Fruit fly (Drosophila melanogaster) whole organism, embryonic: ENCODE measurements around the gene Rbp4.

ENCODE experiments used
- CG14710 ChIP-seq: fragments of 200-800 bp; sonication (Bioruptor generic); optimal IDR thresholded peaks from 3 replicates; lab custom pipeline; 2019; ENCODE audit warnings: missing biosample characterization, mild to moderate bottlenecking, missing genetic modification characterization, moderate library complexity
- CG14860 ChIP-seq: fragments of 200-800 bp; sonication (Bioruptor generic); IDR thresholded peaks from 3 replicates; pipeline ENCODE4 v1.3.6; 2022; ENCODE audit warnings: missing biosample characterization, missing genetic modification characterization; ENCODE audit not compliant: partially characterized antibody
- CG15479 ChIP-seq: fragments of 200-800 bp; sonication (Bioruptor generic); optimal IDR thresholded peaks from 3 replicates; lab custom pipeline; 2019; ENCODE audit warnings: missing biosample characterization, mild to moderate bottlenecking, missing genetic modification characterization, moderate library complexity
- CG17328 ChIP-seq: fragments of 200-800 bp; sonication (Bioruptor generic); IDR thresholded peaks from 2 replicates; pipeline ENCODE4 v1.3.6; 2022; ENCODE audit warnings: missing biosample characterization, missing genetic modification characterization
- CG17361 ChIP-seq: fragments of 200-800 bp; sonication (Bioruptor generic); IDR thresholded peaks from 3 replicates; pipeline ENCODE4 v1.3.6; 2022; ENCODE audit warnings: missing biosample characterization, missing genetic modification characterization
- CG17802 ChIP-seq: fragments of 200-800 bp; sonication (Bioruptor generic); optimal IDR thresholded peaks from 2 replicates; lab custom pipeline; 2018; ENCODE audit warnings: missing biosample characterization, mild to moderate bottlenecking, missing genetic modification characterization, moderate library complexity
- CG18011 ChIP-seq: fragments of 200-800 bp; sonication (Bioruptor generic); optimal IDR thresholded peaks from 2 replicates; lab custom pipeline; 2017; ENCODE audit warnings: missing biosample characterization, missing genetic modification characterization, mild to moderate bottlenecking, moderate library complexity, missing genotype
- CG2120 ChIP-seq: fragments of 200-800 bp; sonication (Bioruptor generic); optimal IDR thresholded peaks from 3 replicates; lab custom pipeline; 2016; ENCODE audit warnings: missing biosample characterization, missing genetic modification characterization
- CG34422 ChIP-seq: fragments of 200-800 bp; sonication (Bioruptor generic); IDR thresholded peaks from 3 replicates; pipeline ENCODE4 v1.3.6; 2022; ENCODE audit warnings: missing biosample characterization, missing genetic modification characterization
- CG4617 ChIP-seq: fragments of 200-800 bp; sonication (Bioruptor generic); optimal IDR thresholded peaks from 3 replicates; lab custom pipeline; 2016; ENCODE audit warnings: missing biosample characterization, missing genetic modification characterization, borderline replicate concordance
- CG6689 ChIP-seq: fragments of 200-800 bp; sonication (Bioruptor generic); IDR thresholded peaks from 2 replicates; pipeline ENCODE4 v1.3.6; 2022; ENCODE audit warnings: missing biosample characterization, missing genetic modification characterization
- CG9932 ChIP-seq: fragments of 200-800 bp; sonication (Bioruptor generic); IDR thresholded peaks from 2 replicates; pipeline ENCODE4 v1.3.6; 2022; ENCODE audit warnings: missing biosample characterization, missing genetic modification characterization
- Camta ChIP-seq: fragments of 200-800 bp; sonication (Bioruptor generic); optimal IDR thresholded peaks from 2 replicates; lab custom pipeline; 2016; ENCODE audit warnings: missing biosample characterization, missing genetic modification characterization
- Doc3 ChIP-seq: fragments of 200-800 bp; sonication (Bioruptor generic); IDR thresholded peaks from 3 replicates; pipeline ENCODE4 v1.3.6; 2022; ENCODE audit warnings: missing biosample characterization, missing genetic modification characterization; ENCODE audit not compliant: partially characterized antibody
- Eip74EF ChIP-seq, 2 experiments: fragments of 200-800 bp in 1 of 2; fragments of >200 bp in 1 of 2; sonication (Bioruptor generic) in 1 of 2; optimal IDR thresholded peaks; 2 replicates each; lab custom pipeline; 2017 to 2019; ENCODE audit warnings: missing biosample characterization in 2 of 2, missing genetic modification characterization in 2 of 2, mild to moderate bottlenecking in 1 of 2, moderate library complexity in 1 of 2
- Ets97D ChIP-seq: fragments of 200-800 bp; sonication (Bioruptor generic); optimal IDR thresholded peaks from 3 replicates; lab custom pipeline; 2016; ENCODE audit warnings: missing biosample characterization, missing genetic modification characterization
- Fer1 ChIP-seq: fragments of 200-800 bp; sonication (Bioruptor generic); optimal IDR thresholded peaks from 2 replicates; lab custom pipeline; 2017; ENCODE audit warnings: missing biosample characterization, mild to moderate bottlenecking, missing genetic modification characterization
- MBD-R2 ChIP-seq: fragments of 200-800 bp; sonication (Bioruptor generic); IDR thresholded peaks from 2 replicates; pipeline ENCODE4 v1.3.6; 2022; ENCODE audit warnings: missing biosample characterization, missing genetic modification characterization
- MESR4 ChIP-seq: fragments of 200-800 bp; sonication (Bioruptor generic); optimal IDR thresholded peaks from 2 replicates; lab custom pipeline; 2018; ENCODE audit warnings: missing biosample characterization, mild to moderate bottlenecking, missing genetic modification characterization, moderate library complexity
- Med ChIP-seq: fragments of 200-800 bp; sonication (Bioruptor generic); peaks from one replicate; lab custom pipeline; 2016; ENCODE audit warnings: missing biosample characterization, missing genetic modification characterization, mild to moderate bottlenecking, inconsistent platforms, moderate library complexity
- Rfx ChIP-seq: fragments of 200-800 bp; sonication (Bioruptor generic); IDR thresholded peaks from 2 replicates; pipeline ENCODE4 v1.3.6; 2022; ENCODE audit warnings: missing biosample characterization, missing genetic modification characterization
- Sin3A ChIP-seq: fragments of >200 bp; optimal IDR thresholded peaks from 2 replicates; lab custom pipeline; 2018
- Trl ChIP-seq, 3 experiments: fragments of >200 bp in 2 of 3; fragments of 200-800 bp in 1 of 3; sonication (Bioruptor generic) in 1 of 3; optimal IDR thresholded peaks; 2 replicates in 1 of 3; 3 replicates in 2 of 3; lab custom pipeline; 2016 to 2017; ENCODE audit warnings: missing biosample characterization in 1 of 3, missing genetic modification characterization in 1 of 3
- al ChIP-seq: fragments of 200-800 bp; sonication (Bioruptor generic); IDR thresholded peaks from 2 replicates; pipeline ENCODE4 v1.3.6; 2022; ENCODE audit warnings: missing biosample characterization, missing genetic modification characterization
- bigmax ChIP-seq: fragments of 200-800 bp; sonication (Bioruptor generic); optimal IDR thresholded peaks from 2 replicates; lab custom pipeline; 2018; ENCODE audit warnings: missing biosample characterization, mild to moderate bottlenecking, missing genetic modification characterization
- bsh ChIP-seq, 2 experiments: fragments of 200-800 bp; sonication (Bioruptor generic); optimal IDR thresholded peaks; 2 replicates each; lab custom pipeline; 2017 to 2018; ENCODE audit warnings: mild to moderate bottlenecking in 2 of 2, missing biosample characterization in 2 of 2, missing genetic modification characterization in 2 of 2, moderate library complexity in 1 of 2
- cad ChIP-seq: fragments of >200 bp; optimal IDR thresholded peaks from 2 replicates; lab custom pipeline; 2017; ENCODE audit warnings: missing biosample characterization, missing genetic modification characterization
- cg ChIP-seq: fragments of 200-800 bp; sonication (Bioruptor generic); optimal IDR thresholded peaks from 3 replicates; lab custom pipeline; 2019; ENCODE audit warnings: missing biosample characterization, mild to moderate bottlenecking, missing genetic modification characterization, moderate library complexity
- crol ChIP-seq: fragments of 200-800 bp; sonication (Bioruptor generic); IDR thresholded peaks from 2 replicates; pipeline ENCODE4 v1.3.6; 2022; ENCODE audit warnings: missing biosample characterization, missing genetic modification characterization
- dati ChIP-seq: fragments of 200-800 bp; sonication (Bioruptor generic); IDR thresholded peaks from 2 replicates; pipeline ENCODE4 v1.3.6; 2022; ENCODE audit warnings: missing biosample characterization, missing genetic modification characterization
- dm ChIP-seq: fragments of 200-800 bp; sonication (Bioruptor generic); optimal IDR thresholded peaks from 3 replicates; lab custom pipeline; 2016; ENCODE audit warnings: missing biosample characterization, missing genetic modification characterization
- gcm ChIP-seq: fragments of 200-800 bp; sonication (Bioruptor generic); optimal IDR thresholded peaks from 2 replicates; lab custom pipeline; 2019; ENCODE audit warnings: missing biosample characterization, mild to moderate bottlenecking, missing genetic modification characterization, moderate library complexity
- insv ChIP-seq, 2 experiments: fragments of 200-800 bp; sonication (Bioruptor generic); optimal IDR thresholded peaks; 3 replicates each; lab custom pipeline; 2016 to 2018; ENCODE audit warnings: missing biosample characterization in 2 of 2, missing genetic modification characterization in 2 of 2
- nerfin-1 ChIP-seq: fragments of 200-800 bp; sonication (Bioruptor generic); optimal IDR thresholded peaks from 3 replicates; lab custom pipeline; 2019; ENCODE audit warnings: missing biosample characterization, mild to moderate bottlenecking, missing genetic modification characterization, moderate library complexity
- phol ChIP-seq: fragments of 200-800 bp; sonication (Bioruptor generic); optimal IDR thresholded peaks from 3 replicates; lab custom pipeline; 2018; ENCODE audit warnings: missing biosample characterization, mild to moderate bottlenecking, missing genetic modification characterization, moderate library complexity
- rib ChIP-seq: fragments of 200-800 bp; sonication (Bioruptor generic); IDR thresholded peaks from 2 replicates; pipeline ENCODE4 v1.3.6; 2022; ENCODE audit warnings: missing biosample characterization, missing genetic modification characterization
- row ChIP-seq: fragments of 200-800 bp; sonication (Bioruptor generic); IDR thresholded peaks from 3 replicates; pipeline ENCODE4 v1.3.6; 2022; ENCODE audit warnings: missing biosample characterization, missing genetic modification characterization
- slbo ChIP-seq: fragments of 200-800 bp; sonication (Bioruptor generic); IDR thresholded peaks from 2 replicates; pipeline ENCODE4 v1.3.6; 2022; ENCODE audit warnings: missing biosample characterization, missing genetic modification characterization
- slp2 ChIP-seq: fragments of 200-800 bp; sonication (Bioruptor generic); optimal IDR thresholded peaks from 2 replicates; lab custom pipeline; 2016; ENCODE audit warnings: missing biosample characterization, missing genetic modification characterization
- sqz ChIP-seq: fragments of 200-800 bp; sonication (Bioruptor generic); optimal IDR thresholded peaks from 3 replicates; lab custom pipeline; 2018; ENCODE audit warnings: missing biosample characterization, mild to moderate bottlenecking, missing genetic modification characterization
- sr ChIP-seq: fragments of 200-800 bp; sonication (Bioruptor generic); IDR thresholded peaks from 3 replicates; pipeline ENCODE4 v1.3.6; 2022; ENCODE audit warnings: missing biosample characterization, missing genetic modification characterization
- ssp ChIP-seq: fragments of 200-800 bp; sonication (Bioruptor generic); IDR thresholded peaks from 2 replicates; pipeline ENCODE4 v1.3.6; 2022; ENCODE audit warnings: missing biosample characterization, missing genetic modification characterization
- stwl ChIP-seq: fragments of 200-800 bp; sonication (Bioruptor generic); optimal IDR thresholded peaks from 3 replicates; lab custom pipeline; 2018; ENCODE audit warnings: missing biosample characterization, mild to moderate bottlenecking, missing genetic modification characterization, moderate library complexity
- zf30C ChIP-seq: fragments of 200-800 bp; sonication (Bioruptor generic); optimal IDR thresholded peaks from 3 replicates; lab custom pipeline; 2018; ENCODE audit warnings: missing biosample characterization, mild to moderate bottlenecking, missing genetic modification characterization

Gene Rbp4

dm6 chr3R:13647734-13648541, 8.3 kb downstream of the Rbp4 start (continued):
- peak; percentile 14 for TF ChIP-seq Sin3A
- TF ChIP-seq CG15479 (GFP tag; lab: Kevin White, UChicago): peak; percentile 24

- TF ChIP-seq dati (no peak), cg (GFP tag; lab: Kevin White, UChicago) (peak; percentile 92), stwl (tag; lab: Kevin White, UChicago) (peak; percentile 17), Ets97D (GFP tag; lab: Kevin White, UChicago) (peak; percentile 29), al (no peak), sr (GFP tag; lab: Robert Waterston, UW) (no peak), CG4617 (GFP tag; lab: Kevin White, UChicago) (peak; percentile 8), bigmax (GFP tag; lab: Kevin White, UChicago) (peak; percentile 45), Rfx (GFP tag; lab: Robert Waterston, UW) (peak; percentile 30; the same call in 1 of the 2 replicates), nerfin-1 (peak; percentile 23), Med (peak; percentile 28), crol (GFP tag; lab: Robert Waterston, UW) (peak; percentile 38; the same call in 1 of the 2 replicates), ssp (peak; percentile 9; the same call in 1 of the 2 replicates), Eip74EF (GFP tag; optimal IDR thresholded peaks at IDR 0.05; lab: Kevin White, UChicago) (peak in 1 of 2 experiments; percentile 16), CG14860 (no peak), Trl (optimal IDR thresholded peaks at IDR 0.05; lab: Kevin White, UChicago) (peak in 1 of 2 experiments; percentile 49), Trl (GFP tag; optimal IDR thresholded peaks at IDR 0.05; lab: Kevin White, UChicago) (no peak), CG6689 (GFP tag; lab: Robert Waterston, UW) (peak; percentile 84), sqz (GFP tag; lab: Kevin White, UChicago) (peak; percentile 41), gcm (GFP tag; lab: Kevin White, UChicago) (no peak), CG17361 (GFP tag; lab: Robert Waterston, UW) (no peak), rib (GFP tag; lab: Robert Waterston, UW) (peak; percentile 39; the same call in 1 of the 2 replicates), slbo (GFP tag; lab: Robert Waterston, UW) (peak; percentile 27; the same call in 1 of the 2 replicates), insv (GFP tag; optimal IDR thresholded peaks at IDR 0.05; lab: Kevin White, UChicago) (peak in 1 of 2 experiments; percentile 13), Camta (GFP tag; lab: Kevin White, UChicago) (no peak), phol (peak; percentile 91), Doc3 (GFP tag; lab: Robert Waterston, UW) (0 out of 3 replicates have a peak, but pooled peaks have one; percentile 9), zf30C (GFP tag; lab: Kevin White, UChicago) (peak; percentile 35), cad (GFP tag; lab: Kevin White, UChicago) (no peak), CG2120 (GFP tag; lab: Kevin White, UChicago) (peak; percentile 34), CG9932 (GFP tag; lab: Robert Waterston, UW) (peak; percentile 71), CG34422 (GFP tag; lab: Robert Waterston, UW) (peak; percentile 59; the same call in 1 of the 3 replicates), CG18011 (GFP tag; lab: Kevin White, UChicago) (no peak), slp2 (peak; percentile 5), CG17802 (tag; lab: Kevin White, UChicago) (peak; percentile 94), MESR4 (GFP tag; lab: Kevin White, UChicago) (peak; percentile 49), dm (GFP tag; lab: Kevin White, UChicago) (peak; percentile 2), CG14710 (peak; percentile 99), MBD-R2 (0 out of 2 replicates have a peak, but pooled peaks have one; percentile 33), bsh (GFP tag; optimal IDR thresholded peaks at IDR 0.05; lab: Kevin White, UChicago) (peak in 1 of 2 experiments; percentile 80), CG17328 (GFP tag; lab: Robert Waterston, UW) (no peak), row (peak; percentile 71), Fer1 (GFP tag; lab: Kevin White, UChicago) (peak; percentile 15)
Observed at dm6 chr3R:13646729-13647633, 9.2 kb downstream of the Rbp4 start, which contains the start of gene rin. Gene rin (plus strand): TSS chr3R:13647004.
